Worm (Caenorhabditis elegans) whole organism, L3 larva: Measurements from ENCODE around the gene dmd-7.

ENCODE experiments used
- elt-1 ChIP-seq: fragments of 150-350 bp; optimal IDR thresholded peaks from 2 replicates; lab custom pipeline; 2014; ENCODE audit warnings: missing biosample characterization, missing genetic modification characterization
- elt-2 ChIP-seq: sonication (generic microtip); optimal IDR thresholded peaks from 2 replicates; lab custom pipeline; 2016; ENCODE audit warnings: missing genetic modification reagents, mild to moderate bottlenecking, missing genetic modification characterization, missing compliant biosample characterization
- fkh-10 ChIP-seq: sonication (generic microtip); optimal IDR thresholded peaks from 2 replicates; lab custom pipeline; 2017; ENCODE audit warnings: missing biosample characterization, missing genetic modification reagents, missing genetic modification characterization
- lin-39 ChIP-seq: fragments of 150-350 bp; optimal IDR thresholded peaks from 2 replicates; lab custom pipeline; 2018; ENCODE audit warnings: missing biosample characterization, missing genetic modification reagents, missing genetic modification characterization
- lsy-12 ChIP-seq: sonication (generic microtip); optimal IDR thresholded peaks from 2 replicates; lab custom pipeline; 2016; ENCODE audit warnings: mild to moderate bottlenecking, missing genetic modification characterization, missing compliant biosample characterization
- nfya-1 ChIP-seq: sonication (generic microtip); optimal IDR thresholded peaks from 2 replicates; lab custom pipeline; 2017; ENCODE audit warnings: missing genetic modification characterization, mild to moderate bottlenecking, missing compliant biosample characterization, antibody characterized with exemption, moderate library complexity; ENCODE audit not compliant: insufficient read depth
- nhr-11 ChIP-seq: fragments of 150-350 bp; optimal IDR thresholded peaks from 2 replicates; lab custom pipeline; 2014; ENCODE audit warnings: missing biosample characterization, missing genetic modification characterization
- nhr-12 ChIP-seq: fragments of 150-350 bp; optimal IDR thresholded peaks from 2 replicates; lab custom pipeline; 2014; ENCODE audit warnings: missing biosample characterization, missing genetic modification characterization
- nhr-237 ChIP-seq: fragments of 150-350 bp; optimal IDR thresholded peaks from 2 replicates; lab custom pipeline; 2014; ENCODE audit warnings: missing biosample characterization, missing genetic modification characterization
- nhr-28 ChIP-seq: fragments of 150-350 bp; optimal IDR thresholded peaks from 2 replicates; lab custom pipeline; 2014; ENCODE audit warnings: missing biosample characterization, missing genetic modification characterization
- pha-4 ChIP-seq: fragments of 150-350 bp; optimal IDR thresholded peaks from 2 replicates; lab custom pipeline; 2014; ENCODE audit warnings: missing biosample characterization, missing genetic modification reagents, missing genetic modification characterization
- unc-62 ChIP-seq: fragments of 150-350 bp; sonication (generic microtip); optimal IDR thresholded peaks from 4 replicates; lab custom pipeline; 2014; ENCODE audit warnings: missing biosample characterization, missing genetic modification reagents, missing genetic modification characterization
- zag-1 ChIP-seq: fragments of 150-350 bp; optimal IDR thresholded peaks from 2 replicates; lab custom pipeline; 2014; ENCODE audit warnings: missing biosample characterization, missing genetic modification characterization

DNA sequence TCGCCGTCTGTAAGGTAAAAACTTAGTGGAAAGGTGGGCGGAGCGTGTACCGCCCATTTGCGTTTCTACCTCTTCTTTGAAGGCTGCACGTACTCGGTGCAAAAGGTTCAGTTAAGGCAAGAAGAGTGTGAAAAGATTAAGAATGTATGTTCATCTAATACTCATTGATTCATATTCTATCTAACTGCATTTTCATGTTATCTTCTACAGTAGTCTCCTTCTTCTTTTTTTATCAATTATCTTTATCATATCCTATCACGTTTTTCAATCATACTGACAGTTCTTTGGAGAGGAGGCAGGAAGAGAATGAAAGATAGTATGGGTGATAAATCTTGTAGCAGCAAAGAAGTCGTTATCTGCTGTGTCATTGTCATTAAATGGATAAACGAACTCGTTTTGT is 666 bp downstream of the dmd-7 start:
- no peak for TF ChIP-seq lsy-12 (tag; lab: Kevin White, UChicago)
- no peak for TF ChIP-seq nfya-1 (tag; lab: Kevin White, UChicago)
- no peak for TF ChIP-seq nhr-28
- no peak for TF ChIP-seq fkh-10 (GFP tag; lab: Kevin White, UChicago)
- TF ChIP-seq nhr-237 (tag; lab: Kevin White, UChicago), result no peak
- TF ChIP-seq nhr-11 (tag; lab: Kevin White, UChicago), result no peak
- TF ChIP-seq zag-1 (tag; lab: Kevin White, UChicago), result no peak
- no peak for TF ChIP-seq elt-1 (tag; lab: Kevin White, UChicago)
- TF ChIP-seq lin-39 (tag; lab: Kevin White, UChicago), result no peak
- peak; percentile 79 for TF ChIP-seq elt-2
- peak; percentile 9 for TF ChIP-seq unc-62 (GFP tag; lab: Kevin White, UChicago)
- TF ChIP-seq pha-4 (tag; lab: Kevin White, UChicago), result no peak
- no peak for TF ChIP-seq nhr-12 (tag; lab: Kevin White, UChicago)
